Worm (Caenorhabditis elegans) whole organism, young adult: ENCODE measurements around the gene C09E9.1.

ENCODE experiments used
- D2030.7 ChIP-seq: fragments of 200-800 bp; sonication (Bioruptor generic); IDR thresholded peaks from 2 replicates; pipeline ENCODE4 v1.3.6; 2022; ENCODE audit warnings: missing genetic modification reagents, missing genetic modification characterization, missing compliant biosample characterization
- F23B12.7 ChIP-seq: sonication (generic microtip); optimal IDR thresholded peaks from 2 replicates; lab custom pipeline; 2017; ENCODE audit warnings: missing genetic modification characterization, mild to moderate bottlenecking, missing compliant biosample characterization, antibody characterized with exemption, moderate library complexity; ENCODE audit not compliant: insufficient read depth
- F37B4.10 ChIP-seq: fragments of 200-800 bp; sonication (Bioruptor generic); IDR thresholded peaks from 2 replicates; pipeline ENCODE4 v1.3.6; 2022; ENCODE audit warnings: missing genetic modification characterization, missing compliant biosample characterization
- F39B2.1 ChIP-seq: fragments of 200-800 bp; sonication (Bioruptor generic); IDR thresholded peaks from 2 replicates; pipeline ENCODE4 v1.3.6; 2022; ENCODE audit warnings: missing genetic modification reagents, missing genetic modification characterization, missing compliant biosample characterization
- ama-1 ChIP-seq, 3 experiments: fragments of 150-350 bp in 1 of 3; sonication (generic microtip) in 2 of 3; optimal IDR thresholded peaks; 2 replicates each; lab custom pipeline; 2014 to 2018; ENCODE audit warnings: missing biosample characterization in 2 of 3, missing genetic modification characterization in 2 of 3, missing genetic modification reagents in 2 of 3
- aptf-3 ChIP-seq: fragments of 200-800 bp; sonication (Bioruptor generic); IDR thresholded peaks from 2 replicates; pipeline ENCODE4 v1.3.6; 2022; ENCODE audit warnings: missing genetic modification characterization, missing compliant biosample characterization
- attf-3 ChIP-seq: fragments of 200-800 bp; sonication (Bioruptor generic); conservative IDR thresholded peaks from 2 replicates; pipeline ENCODE4 v1.3.6; 2022; ENCODE audit warnings: missing genetic modification reagents, missing genetic modification characterization, missing compliant biosample characterization
- attf-6 ChIP-seq: fragments of 200-800 bp; sonication (Bioruptor generic); IDR thresholded peaks from 2 replicates; pipeline ENCODE4 v1.3.6; 2022; ENCODE audit warnings: missing genetic modification reagents, missing genetic modification characterization, missing compliant biosample characterization
- ceh-40 ChIP-seq: fragments of 200-800 bp; sonication (Bioruptor generic); IDR thresholded peaks from 2 replicates; pipeline ENCODE4 v1.3.6; 2022; ENCODE audit warnings: missing genetic modification characterization, missing compliant biosample characterization
- ceh-58 ChIP-seq: fragments of 200-800 bp; sonication (Bioruptor generic); IDR thresholded peaks from 2 replicates; pipeline ENCODE4 v1.3.6; 2022; ENCODE audit warnings: missing genetic modification characterization, missing compliant biosample characterization
- ceh-91 ChIP-seq: fragments of 200-800 bp; sonication (Bioruptor generic); IDR thresholded peaks from 2 replicates; pipeline ENCODE4 v1.3.6; 2022; ENCODE audit warnings: missing genetic modification reagents, missing genetic modification characterization, missing compliant biosample characterization
- efl-1 ChIP-seq: fragments of 150-350 bp; optimal IDR thresholded peaks from 2 replicates; lab custom pipeline; 2014; ENCODE audit warnings: missing biosample characterization, missing genetic modification reagents, missing genetic modification characterization
- hlh-12 ChIP-seq: sonication (generic microtip); optimal IDR thresholded peaks from 2 replicates; lab custom pipeline; 2016; ENCODE audit warnings: missing genetic modification characterization, missing compliant biosample characterization
- hmg-1.2 ChIP-seq: fragments of 200-800 bp; sonication (Bioruptor generic); IDR thresholded peaks from 2 replicates; pipeline ENCODE4 v1.3.6; 2022; ENCODE audit warnings: missing genetic modification reagents, missing genetic modification characterization, missing compliant biosample characterization
- let-526 ChIP-seq: fragments of 200-800 bp; sonication (Bioruptor generic); IDR thresholded peaks from 2 replicates; pipeline ENCODE4 v1.3.6; 2022; ENCODE audit warnings: missing genetic modification reagents, missing genetic modification characterization, missing compliant biosample characterization
- lir-1 ChIP-seq: fragments of 200-800 bp; sonication (Bioruptor generic); conservative IDR thresholded peaks from 2 replicates; pipeline ENCODE4 v1.3.6; 2022; ENCODE audit warnings: missing genetic modification reagents, missing genetic modification characterization, missing compliant biosample characterization
- lsl-1 ChIP-seq: fragments of 200-800 bp; sonication (Bioruptor generic); optimal IDR thresholded peaks from 2 replicates; lab custom pipeline; 2018; ENCODE audit warnings: mild to moderate bottlenecking, missing genetic modification characterization, moderate library complexity, missing compliant biosample characterization
- lsy-27 ChIP-seq: sonication (generic microtip); optimal IDR thresholded peaks from 2 replicates; lab custom pipeline; 2017; ENCODE audit warnings: missing genetic modification characterization, mild to moderate bottlenecking, missing compliant biosample characterization, antibody characterized with exemption, missing genotype, borderline replicate concordance; ENCODE audit not compliant: insufficient read depth
- madf-3 ChIP-seq: fragments of 200-800 bp; sonication (Bioruptor generic); IDR thresholded peaks from 2 replicates; pipeline ENCODE4 v1.3.6; 2022; ENCODE audit warnings: missing genetic modification reagents, missing genetic modification characterization, missing compliant biosample characterization
- mxl-1 ChIP-seq: sonication (generic microtip); optimal IDR thresholded peaks from 2 replicates; lab custom pipeline; 2016; ENCODE audit warnings: missing genetic modification characterization, missing compliant biosample characterization
- nfya-2 ChIP-seq: fragments of 200-800 bp; sonication (Bioruptor generic); IDR thresholded peaks from 2 replicates; pipeline ENCODE4 v1.3.6; 2022; ENCODE audit warnings: missing genetic modification reagents, missing genetic modification characterization, missing compliant biosample characterization
- nhr-80 ChIP-seq: sonication (generic microtip); optimal IDR thresholded peaks from 2 replicates; lab custom pipeline; 2016; ENCODE audit warnings: missing genetic modification characterization, missing compliant biosample characterization
- pbrm-1 ChIP-seq: fragments of 200-800 bp; sonication (Bioruptor generic); IDR thresholded peaks from 2 replicates; pipeline ENCODE4 v1.3.6; 2022; ENCODE audit warnings: missing genetic modification reagents, missing genetic modification characterization, missing compliant biosample characterization
- rec-8 ChIP-seq, 2 experiments: sonication (generic microtip); optimal IDR thresholded peaks; 2 replicates each; lab custom pipeline; 2016; ENCODE audit warnings: mild to moderate bottlenecking in 2 of 2, missing genetic modification characterization in 2 of 2, missing genetic modification reagents in 2 of 2, missing genotype in 2 of 2, missing biosample characterization in 1 of 2, missing compliant biosample characterization in 1 of 2, moderate library complexity in 1 of 2
- snpc-4 ChIP-seq, 5 experiments: fragments of 150-350 bp in 1 of 5; sonication (generic microtip) in 4 of 5; optimal IDR thresholded peaks; 2 replicates each; lab custom pipeline; 2014 to 2018; ENCODE audit warnings: missing genetic modification characterization in 5 of 5, missing biosample characterization in 3 of 5, antibody characterized with exemption in 2 of 5, mild to moderate bottlenecking in 2 of 5, missing compliant biosample characterization in 2 of 5, missing genotype in 2 of 5, moderate library complexity in 2 of 5, missing genetic modification reagents in 1 of 5
- xnd-1 ChIP-seq: sonication (generic microtip); optimal IDR thresholded peaks from 2 replicates; lab custom pipeline; 2016; ENCODE audit warnings: missing genotype, missing genetic modification reagents, missing genetic modification characterization, missing compliant biosample characterization
- zfh-2 ChIP-seq: fragments of 200-800 bp; sonication (Bioruptor generic); conservative IDR thresholded peaks from 2 replicates; pipeline ENCODE4 v1.3.6; 2022; ENCODE audit warnings: missing genetic modification reagents, missing genetic modification characterization, missing compliant biosample characterization

Gene C09E9.1

ce11 chrIV:1277067-1277466 lies 2.4 kb downstream of the C09E9.1 start (continued):
- TF ChIP-seq F23B12.7 = no peak
- TF ChIP-seq xnd-1 (tag; lab: Kevin White, UChicago) = peak; percentile 75
- TF ChIP-seq pbrm-1 (GFP tag; lab: Robert Waterston, UW) = 0 out of 2 replicates have a peak, but pooled peaks have one; percentile 26
- TF ChIP-seq D2030.7 (GFP tag; lab: Robert Waterston, UW) = peak; percentile 73
- TF ChIP-seq, all 124 proteins: peak for 20

- TF ChIP-seq lsy-27 (tag; lab: Kevin White, UChicago) = no peak
- no peak for TF ChIP-seq ceh-40 (GFP tag; lab: Robert Waterston, UW)
- TF ChIP-seq rec-8 (tag; optimal IDR thresholded peaks at IDR 0.05; lab: Kevin White, UChicago) = no peak
- TF ChIP-seq ceh-91 (GFP tag; lab: Robert Waterston, UW) = no peak
These were observed 4.3 kb downstream of the C09E9.1 start for ce11 chrIV:1278945-1279344.

DNA sequence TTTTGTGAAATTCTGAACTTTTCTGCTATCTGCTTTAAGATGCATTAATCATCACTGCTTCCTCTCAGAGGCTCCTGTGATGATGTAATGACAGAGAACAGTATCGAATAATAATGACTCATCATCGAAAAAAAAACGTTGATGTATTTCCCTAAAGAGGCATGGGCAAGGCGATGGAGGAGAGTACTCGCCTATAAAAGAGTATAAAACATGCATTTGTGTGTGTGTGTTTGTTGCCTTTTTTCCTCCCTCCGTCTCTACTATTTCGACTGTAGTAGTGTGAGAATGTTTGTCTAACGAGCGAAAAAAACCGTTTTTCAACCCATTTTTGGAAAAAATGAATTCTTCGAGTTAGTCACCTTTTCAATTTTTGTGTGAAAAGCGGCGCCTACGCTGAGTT lies 10.2 kb downstream of the C09E9.1 start:
- TF ChIP-seq efl-1 (GFP tag; lab: Kevin White, UChicago) = no peak
- TF ChIP-seq nhr-80 (tag; lab: Kevin White, UChicago) = peak; percentile 23
- TF ChIP-seq attf-6 (GFP tag; lab: Robert Waterston, UW) = no peak

DNA sequence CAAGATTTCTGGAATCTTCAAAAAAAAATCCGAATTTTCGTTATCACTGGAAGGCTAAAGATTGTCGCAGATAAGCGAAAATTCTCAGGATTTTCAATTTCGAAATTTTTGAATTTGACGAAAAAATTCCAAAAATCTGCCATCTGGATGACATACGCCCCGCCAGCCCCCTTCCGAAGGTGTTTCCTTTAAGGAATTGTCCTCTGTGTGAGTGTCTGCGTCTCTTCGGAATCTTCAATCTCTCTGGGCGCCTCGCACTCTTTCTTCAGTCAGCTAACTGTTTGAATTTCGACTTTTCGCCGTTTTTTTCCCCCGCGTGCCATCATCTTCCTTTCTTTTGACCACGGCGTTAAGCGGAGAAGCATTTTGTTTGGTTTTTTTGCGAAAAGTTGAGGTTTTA lies 11.9 kb downstream of the C09E9.1 start:
- TF ChIP-seq ama-1 (optimal IDR thresholded peaks at IDR 0.05; lab: Kevin White, UChicago) (no peak), ama-1 (GFP tag; optimal IDR thresholded peaks at IDR 0.05; lab: Kevin White, UChicago) (no peak), hmg-1.2 (peak; percentile 70; the same call in 1 of the 2 replicates)

ce11 chrIV:1289327-1289726 lies 14.7 kb downstream of the C09E9.1 start, which contains the start of gene plst-1:
TSS of gene plst-1 (plus strand) at chrIV:1289627.
- TF ChIP-seq aptf-3 (GFP tag; lab: Robert Waterston, UW) = no peak
- no peak for TF ChIP-seq mxl-1 (tag; lab: Kevin White, UChicago)
- TF ChIP-seq snpc-4 (GFP tag; optimal IDR thresholded peaks at IDR 0.05; lab: Kevin White, UChicago) = no peak
- no peak for TF ChIP-seq snpc-4 (tag; optimal IDR thresholded peaks at IDR 0.05; lab: Kevin White, UChicago)
- TF ChIP-seq F37B4.10 (GFP tag; lab: Robert Waterston, UW) = no peak
- TF ChIP-seq F39B2.1 (GFP tag; lab: Robert Waterston, UW) = no peak
- no peak for TF ChIP-seq lir-1 (GFP tag; lab: Robert Waterston, UW)
- no peak for TF ChIP-seq let-526 (GFP tag; lab: Robert Waterston, UW)
- TF ChIP-seq ceh-58 (GFP tag; lab: Robert Waterston, UW) = no peak
- no peak for TF ChIP-seq nfya-2 (GFP tag; lab: Robert Waterston, UW)
- no peak for TF ChIP-seq hlh-12
- no peak for TF ChIP-seq madf-3 (GFP tag; lab: Robert Waterston, UW)
- no peak for TF ChIP-seq ama-1 (optimal IDR thresholded peaks at IDR 0.05; lab: Kevin White, UChicago)
- TF ChIP-seq ama-1 (GFP tag; optimal IDR thresholded peaks at IDR 0.05; lab: Kevin White, UChicago) = no peak

DNA sequence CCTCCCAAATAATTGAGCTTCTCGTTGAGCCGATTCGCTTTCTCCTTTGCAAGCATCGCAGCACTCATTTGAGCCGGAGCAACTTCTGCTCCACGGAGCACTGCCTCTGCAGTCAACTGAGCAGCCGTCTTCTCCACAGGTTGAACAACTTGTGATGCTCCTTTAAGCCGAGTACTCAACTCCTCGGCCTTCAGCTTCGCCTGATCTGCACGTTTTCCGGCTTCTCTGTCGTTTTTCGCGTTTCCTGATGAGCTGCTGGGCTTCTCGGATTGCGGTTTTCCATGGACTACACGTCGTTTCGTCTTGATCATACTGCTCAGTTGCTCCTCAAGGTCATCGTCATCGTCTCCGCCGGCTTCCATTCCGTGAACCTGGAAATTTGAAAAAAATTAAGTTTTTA lies 24.3 kb downstream of the C09E9.1 start:
- TF ChIP-seq zfh-2 (GFP tag; lab: Robert Waterston, UW) = peak; percentile 67
- no peak for TF ChIP-seq lsl-1 (GFP tag; lab: Kevin White, UChicago)
- no peak for TF ChIP-seq attf-3 (GFP tag; lab: Robert Waterston, UW)
- TF ChIP-seq, all 124 proteins: peak for 1
